Fruit fly (Drosophila melanogaster): ENCODE results near the gene Gr94a.
A peak's percentile ranks its signal among the peaks of the same experiment; 100 is the strongest.

Gene Gr94a

dm6 chr3R:23067209-23067826 is 15.8 kb downstream of the Gr94a start, which contains the start of gene CG17111 (continued):
- TF ChIP-seq CG15601 (tag; optimal IDR thresholded peaks at IDR 0.05) (no peak), Atf-2 (GFP tag; optimal IDR thresholded peaks at IDR 0.05) (no peak), CG30403 (GFP tag; optimal IDR thresholded peaks at IDR 0.05) (peak; percentile 57), Dref (GFP tag; IDR thresholded peaks at IDR 0.05) (no peak), ap (GFP tag; IDR thresholded peaks at IDR 0.05) (no peak), Nf-YC (tag; optimal IDR thresholded peaks at IDR 0.05) (peak; percentile 7), CG3163 (GFP tag; optimal IDR thresholded peaks at IDR 0.05) (no peak), Max (GFP tag; optimal IDR thresholded peaks at IDR 0.05) (peak; percentile 6), cwo (GFP tag; optimal IDR thresholded peaks at IDR 0.05) (peak; percentile 24), ato (GFP tag; IDR thresholded peaks at IDR 0.05; ENCODE audit: partially characterized antibody) (no peak), CG6813 (GFP tag; optimal IDR thresholded peaks at IDR 0.05) (no peak), Opbp (GFP tag; IDR thresholded peaks at IDR 0.05; ENCODE audit: partially characterized antibody) (no peak), Rx (GFP tag; IDR thresholded peaks at IDR 0.05) (no peak), CG6689 (GFP tag; IDR thresholded peaks at IDR 0.05) (0 out of 2 replicates have a peak, but pooled peaks have one; percentile 6), Hsf (GFP tag; optimal IDR thresholded peaks at IDR 0.05) (peak; percentile 18), org-1 (GFP tag; optimal IDR thresholded peaks at IDR 0.05) (no peak), danr (GFP tag; IDR thresholded peaks at IDR 0.05) (no peak), CG17385 (GFP tag; optimal IDR thresholded peaks at IDR 0.05) (peak; percentile 15), gcm2 (GFP tag; optimal IDR thresholded peaks at IDR 0.05) (no peak), ac (GFP tag; optimal IDR thresholded peaks at IDR 0.05) (no peak), CG4820 (GFP tag; optimal IDR thresholded peaks at IDR 0.05) (peak; percentile 44), CG18619 (GFP tag; optimal IDR thresholded peaks at IDR 0.05) (peak; percentile 35), jigr1 (GFP tag; IDR thresholded peaks at IDR 0.05) (no peak), CG11695 (GFP tag; IDR thresholded peaks at IDR 0.05) (0 out of 3 replicates have a peak, but pooled peaks have one; percentile 12), trem (tag; optimal IDR thresholded peaks at IDR 0.05) (no peak), Gsc (GFP tag; IDR thresholded peaks at IDR 0.05) (no peak), Fer3 (tag; optimal IDR thresholded peaks at IDR 0.05) (no peak), CG5245 (GFP tag; optimal IDR thresholded peaks at IDR 0.05) (peak; percentile 0), Med (GFP tag) (peak; percentile 57), lilli (GFP tag; optimal IDR thresholded peaks at IDR 0.05) (peak; percentile 3), lmd (GFP tag; IDR thresholded peaks at IDR 0.05) (peak; percentile 66), Xbp1 (GFP tag; optimal IDR thresholded peaks at IDR 0.05) (peak; percentile 25), CG7987 (GFP tag; optimal IDR thresholded peaks at IDR 0.05) (no peak), bcd (GFP tag; optimal IDR thresholded peaks at IDR 0.05) (peak; percentile 39), pita (GFP tag; optimal IDR thresholded peaks at IDR 0.05) (no peak), pan (optimal IDR thresholded peaks at IDR 0.05) (no peak), pan (GFP tag; optimal IDR thresholded peaks at IDR 0.05 in 1 of 2, IDR thresholded peaks at IDR 0.05 in 1 of 2) (peak in 1 of 2 experiments; percentile 30), row (GFP tag; IDR thresholded peaks at IDR 0.05) (peak; percentile 48), ind (GFP tag; optimal IDR thresholded peaks at IDR 0.05) (peak; percentile 47), HLH54F (GFP tag; optimal IDR thresholded peaks at IDR 0.05) (no peak), Ets65A (GFP tag) (peak; percentile 68), CG17328 (GFP tag; IDR thresholded peaks at IDR 0.05) (no peak), CG4730 (GFP tag; IDR thresholded peaks at IDR 0.05) (0 out of 2 replicates have a peak, but pooled peaks have one; percentile 5), Hr78 (GFP tag; optimal IDR thresholded peaks at IDR 0.05) (no peak), az2 (GFP tag; optimal IDR thresholded peaks at IDR 0.05) (peak; percentile 15), ewg (GFP tag; optimal IDR thresholded peaks at IDR 0.05) (peak; percentile 9), Sox100B (GFP tag; optimal IDR thresholded peaks at IDR 0.05) (no peak), CG11504 (tag; optimal IDR thresholded peaks at IDR 0.05) (peak; percentile 78), CG30431 (GFP tag; optimal IDR thresholded peaks at IDR 0.05) (no peak), nmo (GFP tag; optimal IDR thresholded peaks at IDR 0.05) (peak; percentile 56), CG17186 (GFP tag; optimal IDR thresholded peaks at IDR 0.05) (no peak)

All from whole organism, embryonic.